Fruit fly (Drosophila melanogaster): ENCODE measurements around the gene PolA2.

The PolA2 gene

dm6 chr3R:27282286-27282685 lies 43.3 kb downstream of the PolA2 start, which contains the start of gene mrt (continued):
- 0 out of 2 replicates have a peak, but pooled peaks have one; percentile 25 for TF ChIP-seq bowl (GFP tag; IDR thresholded peaks at IDR 0.05)
- no peak for TF ChIP-seq CG33557 (GFP tag; optimal IDR thresholded peaks at IDR 0.05)
- TF ChIP-seq gsb (GFP tag; IDR thresholded peaks at IDR 0.05), result no peak
- no peak for TF ChIP-seq nom (GFP tag; optimal IDR thresholded peaks at IDR 0.05)
- peak; percentile 42 for TF ChIP-seq ERR (GFP tag; optimal IDR thresholded peaks at IDR 0.05)
- peak; percentile 16 for TF ChIP-seq CG9437 (GFP tag; optimal IDR thresholded peaks at IDR 0.05)
- peak; percentile 28; the same call in 1 of the 2 replicates for TF ChIP-seq MBD-R2 (GFP tag; IDR thresholded peaks at IDR 0.05)
- TF ChIP-seq ci (GFP tag; IDR thresholded peaks at IDR 0.05), result 0 out of 3 replicates have a peak, but pooled peaks have one; percentile 24
- TF ChIP-seq CG18011 (GFP tag; optimal IDR thresholded peaks at IDR 0.05), result no peak
- TF ChIP-seq chm (GFP tag; IDR thresholded peaks at IDR 0.05), result no peak
- no peak for TF ChIP-seq BEAF-32 (GFP tag; optimal IDR thresholded peaks at IDR 0.05)
- TF ChIP-seq Antp (GFP tag; optimal IDR thresholded peaks at IDR 0.05), result peak; percentile 69
- TF ChIP-seq ato (GFP tag; IDR thresholded peaks at IDR 0.05; ENCODE audit: partially characterized antibody), result no peak
- peak; percentile 62 for TF ChIP-seq Hmr (GFP tag; optimal IDR thresholded peaks at IDR 0.05)
- TF ChIP-seq CG10979 (tag; optimal IDR thresholded peaks at IDR 0.05), result peak; percentile 23
- TF ChIP-seq ham (GFP tag; IDR thresholded peaks at IDR 0.05), result no peak
- peak; percentile 29; the same call in 1 of the 3 replicates for TF ChIP-seq gce (GFP tag; IDR thresholded peaks at IDR 0.05)
- TF ChIP-seq CG1602 (GFP tag; optimal IDR thresholded peaks at IDR 0.05), result peak; percentile 29
- peak; percentile 62 for TF ChIP-seq CHES-1-like (GFP tag; optimal IDR thresholded peaks at IDR 0.05)
- TF ChIP-seq CG1024 (GFP tag; IDR thresholded peaks at IDR 0.05), result no peak
- no peak for TF ChIP-seq CG17568 (GFP tag; optimal IDR thresholded peaks at IDR 0.05)
- no peak for TF ChIP-seq CG13894 (tag; optimal IDR thresholded peaks at IDR 0.05)
- TF ChIP-seq CG13123 (GFP tag; optimal IDR thresholded peaks at IDR 0.05), result no peak
- peak; percentile 66 for TF ChIP-seq Dek (tag; optimal IDR thresholded peaks at IDR 0.05)
- peak; percentile 54 for TF ChIP-seq pum (GFP tag; optimal IDR thresholded peaks at IDR 0.05)
- peak; percentile 45 for TF ChIP-seq CG12155 (GFP tag; optimal IDR thresholded peaks at IDR 0.05)
- no peak for TF ChIP-seq CG15696 (tag; optimal IDR thresholded peaks at IDR 0.05)
- no peak for TF ChIP-seq CG10431 (GFP tag; optimal IDR thresholded peaks at IDR 0.05)
- TF ChIP-seq dm (GFP tag; optimal IDR thresholded peaks at IDR 0.05), result no peak
- peak; percentile 32 for TF ChIP-seq btn (GFP tag; optimal IDR thresholded peaks at IDR 0.05)
- no peak for TF ChIP-seq CG6272 (GFP tag; IDR thresholded peaks at IDR 0.05)
- no peak for TF ChIP-seq exex (tag; optimal IDR thresholded peaks at IDR 0.05)
- TF ChIP-seq Sry-β (GFP tag; optimal IDR thresholded peaks at IDR 0.05), result no peak
- TF ChIP-seq Xbp1 (GFP tag; optimal IDR thresholded peaks at IDR 0.05), result peak; percentile 45
- peak; percentile 21 for TF ChIP-seq CG8290 (GFP tag; optimal IDR thresholded peaks at IDR 0.05)
- peak in 1 of 2 experiments; percentile 55 for TF ChIP-seq CG8290 (tag; optimal IDR thresholded peaks at IDR 0.05)
- 0 out of 2 replicates have a peak, but pooled peaks have one; percentile 6 for TF ChIP-seq CG14441 (GFP tag; IDR thresholded peaks at IDR 0.05)
- peak; percentile 17 for TF ChIP-seq salm (tag; optimal IDR thresholded peaks at IDR 0.05)
- peak; percentile 55; the same call in 1 of the 2 replicates for TF ChIP-seq ranshi (GFP tag; IDR thresholded peaks at IDR 0.05)
- peak; percentile 90 for TF ChIP-seq grau (tag; optimal IDR thresholded peaks at IDR 0.05)
- no peak for TF ChIP-seq Oaz (GFP tag; IDR thresholded peaks at IDR 0.05)
- TF ChIP-seq Dref (GFP tag; IDR thresholded peaks at IDR 0.05), result peak; percentile 35; the same call in 1 of the 2 replicates
- peak; percentile 66 for TF ChIP-seq gem (tag; optimal IDR thresholded peaks at IDR 0.05)
- TF ChIP-seq CG42726 (GFP tag; IDR thresholded peaks at IDR 0.05; ENCODE audit: partially characterized antibody), result no peak
- peak; percentile 57 for TF ChIP-seq CG4424 (GFP tag; optimal IDR thresholded peaks at IDR 0.05)
- TF ChIP-seq Sox100B (GFP tag; optimal IDR thresholded peaks at IDR 0.05), result no peak
- TF ChIP-seq esg (GFP tag; conservative IDR thresholded peaks at IDR 0.05), result peak; percentile 38
- TF ChIP-seq Ptx1 (GFP tag; IDR thresholded peaks at IDR 0.05), result peak; percentile 54
- peak; percentile 0 for TF ChIP-seq Hmx (GFP tag; optimal IDR thresholded peaks at IDR 0.05)
- TF ChIP-seq cwo (GFP tag; optimal IDR thresholded peaks at IDR 0.05), result peak; percentile 39
- peak; percentile 35 for TF ChIP-seq HmgZ (tag; optimal IDR thresholded peaks at IDR 0.05)

Measured in whole organism, embryonic.